Worm (Caenorhabditis elegans) whole organism, L2 larva: Measurements from ENCODE around the gene F47C12.8.

Experiments used
- C34F6.9 ChIP-seq: fragments of 150-350 bp; optimal IDR thresholded peaks from 2 replicates; lab custom pipeline; 2014; ENCODE audit warnings: missing biosample characterization, missing genetic modification characterization
- F13H6.1 ChIP-seq: sonication (generic microtip); optimal IDR thresholded peaks from 2 replicates; lab custom pipeline; 2016; ENCODE audit warnings: missing genetic modification characterization, missing compliant biosample characterization
- R02D3.7 ChIP-seq: fragments of 150-350 bp; optimal IDR thresholded peaks from 2 replicates; lab custom pipeline; 2014; ENCODE audit warnings: missing biosample characterization, missing genetic modification characterization
- Y55F3AM.14 ChIP-seq: fragments of 200-800 bp; sonication (Bioruptor generic); optimal IDR thresholded peaks from 2 replicates; lab custom pipeline; 2018; ENCODE audit warnings: mild to moderate bottlenecking, missing genetic modification characterization, missing compliant biosample characterization
- ZK546.5 ChIP-seq: sonication (generic microtip); optimal IDR thresholded peaks from 2 replicates; lab custom pipeline; 2017; ENCODE audit warnings: missing biosample characterization, missing genetic modification characterization
- alr-1 ChIP-seq: fragments of 150-350 bp; optimal IDR thresholded peaks from 2 replicates; lab custom pipeline; 2014; ENCODE audit warnings: missing biosample characterization, missing genetic modification characterization
- aly-2 ChIP-seq: fragments of 150-350 bp; optimal IDR thresholded peaks from 2 replicates; lab custom pipeline; 2014; ENCODE audit warnings: missing biosample characterization, missing genetic modification characterization
- ama-1 ChIP-seq: fragments of 150-350 bp; optimal IDR thresholded peaks from 2 replicates; lab custom pipeline; 2018; ENCODE audit warnings: inconsistent platforms
- blmp-1 ChIP-seq: sonication (generic microtip); optimal IDR thresholded peaks from 2 replicates; lab custom pipeline; 2017; ENCODE audit warnings: missing genetic modification characterization, mild to moderate bottlenecking, missing compliant biosample characterization, antibody characterized with exemption, moderate library complexity; ENCODE audit not compliant: insufficient read depth
- ceh-16 ChIP-seq: fragments of 150-350 bp; optimal IDR thresholded peaks from 2 replicates; lab custom pipeline; 2014; ENCODE audit warnings: missing biosample characterization, missing genetic modification characterization
- ceh-82 ChIP-seq: fragments of 150-350 bp; optimal IDR thresholded peaks from 2 replicates; lab custom pipeline; 2014; ENCODE audit warnings: missing biosample characterization, missing genetic modification characterization
- crh-2 ChIP-seq: sonication (generic microtip); optimal IDR thresholded peaks from 2 replicates; lab custom pipeline; 2017; ENCODE audit warnings: missing biosample characterization, missing genetic modification characterization
- dmd-4 ChIP-seq: sonication (generic microtip); optimal IDR thresholded peaks from 2 replicates; lab custom pipeline; 2017; ENCODE audit warnings: missing biosample characterization, missing genetic modification characterization
- egl-27 ChIP-seq: sonication (generic microtip); optimal IDR thresholded peaks from 3 replicates; lab custom pipeline; 2017; ENCODE audit warnings: missing biosample characterization, missing genetic modification reagents, missing genetic modification characterization
- elt-1 ChIP-seq: fragments of 150-350 bp; optimal IDR thresholded peaks from 2 replicates; lab custom pipeline; 2014; ENCODE audit warnings: missing biosample characterization, missing genetic modification characterization
- elt-3 ChIP-seq: sonication (generic microtip); optimal IDR thresholded peaks from 2 replicates; lab custom pipeline; 2017; ENCODE audit warnings: missing biosample characterization, missing genetic modification characterization
- fos-1 ChIP-seq: fragments of 150-350 bp; optimal IDR thresholded peaks from 2 replicates; lab custom pipeline; 2014; ENCODE audit warnings: missing biosample characterization, missing genetic modification characterization
- gmeb-1 ChIP-seq: fragments of 150-350 bp; optimal IDR thresholded peaks from 2 replicates; lab custom pipeline; 2014; ENCODE audit warnings: missing biosample characterization, missing genetic modification characterization
- lin-11 ChIP-seq: fragments of 150-350 bp; sonication (generic microtip); optimal IDR thresholded peaks from 2 replicates; lab custom pipeline; 2014; ENCODE audit warnings: missing biosample characterization, missing genetic modification characterization, inconsistent platforms, mixed read lengths
- lin-13 ChIP-seq: fragments of 150-350 bp; optimal IDR thresholded peaks from 2 replicates; lab custom pipeline; 2014; ENCODE audit warnings: missing biosample characterization, missing genetic modification reagents, missing genetic modification characterization
- lin-39 ChIP-seq: fragments of 150-350 bp; optimal IDR thresholded peaks from 2 replicates; lab custom pipeline; 2014; ENCODE audit warnings: missing biosample characterization, missing genetic modification reagents, missing genetic modification characterization
- lsy-2 ChIP-seq, 2 experiments: fragments of 150-350 bp in 1 of 2; sonication (generic microtip) in 1 of 2; optimal IDR thresholded peaks; 2 replicates each; lab custom pipeline; 2014 to 2017; ENCODE audit warnings: missing biosample characterization in 2 of 2, missing genetic modification characterization in 2 of 2
- mab-5 ChIP-seq: fragments of 150-350 bp; optimal IDR thresholded peaks from 2 replicates; lab custom pipeline; 2014; ENCODE audit warnings: missing biosample characterization, missing genetic modification characterization
- mbf-1 ChIP-seq: sonication (generic microtip); optimal IDR thresholded peaks from 2 replicates; lab custom pipeline; 2017; ENCODE audit warnings: missing biosample characterization, missing genetic modification characterization
- mdl-1 ChIP-seq, 2 experiments: fragments of 150-350 bp in 1 of 2; sonication (generic microtip) in 1 of 2; optimal IDR thresholded peaks; 2 replicates each; lab custom pipeline; 2017; ENCODE audit warnings: missing biosample characterization in 2 of 2, missing genetic modification characterization in 2 of 2
- nhr-10 ChIP-seq: sonication (generic microtip); optimal IDR thresholded peaks from 2 replicates; lab custom pipeline; 2017; ENCODE audit warnings: missing biosample characterization, missing genetic modification characterization
- nhr-11 ChIP-seq: fragments of 150-350 bp; optimal IDR thresholded peaks from 2 replicates; lab custom pipeline; 2014; ENCODE audit warnings: missing biosample characterization, missing genetic modification characterization
- nhr-12 ChIP-seq: fragments of 150-350 bp; optimal IDR thresholded peaks from 2 replicates; lab custom pipeline; 2014; ENCODE audit warnings: missing biosample characterization, missing genetic modification characterization
- nhr-129 ChIP-seq: fragments of 150-350 bp; optimal IDR thresholded peaks from 2 replicates; lab custom pipeline; 2014; ENCODE audit warnings: missing biosample characterization, missing genetic modification characterization
- nhr-21 ChIP-seq: fragments of 150-350 bp; optimal IDR thresholded peaks from 2 replicates; lab custom pipeline; 2014; ENCODE audit warnings: missing biosample characterization, missing genetic modification characterization
- nhr-23 ChIP-seq: fragments of 150-350 bp; optimal IDR thresholded peaks from 2 replicates; lab custom pipeline; 2014; ENCODE audit warnings: missing biosample characterization, missing genetic modification reagents, missing genetic modification characterization
- nhr-237 ChIP-seq: fragments of 150-350 bp; optimal IDR thresholded peaks from 2 replicates; lab custom pipeline; 2014; ENCODE audit warnings: missing biosample characterization, missing genetic modification characterization
- nhr-25 ChIP-seq: fragments of 150-350 bp; sonication (generic microtip); optimal IDR thresholded peaks from 3 replicates; lab custom pipeline; 2014; ENCODE audit warnings: missing biosample characterization, missing genetic modification characterization
- nhr-6 ChIP-seq: fragments of 150-350 bp; optimal IDR thresholded peaks from 2 replicates; lab custom pipeline; 2014; ENCODE audit warnings: missing biosample characterization, missing genetic modification characterization
- nhr-77 ChIP-seq: fragments of 150-350 bp; optimal IDR thresholded peaks from 2 replicates; lab custom pipeline; 2014; ENCODE audit warnings: missing biosample characterization, missing genetic modification characterization
- peb-1 ChIP-seq: fragments of 150-350 bp; optimal IDR thresholded peaks from 2 replicates; lab custom pipeline; 2014; ENCODE audit warnings: missing biosample characterization, missing genetic modification characterization
- sem-4 ChIP-seq: fragments of 150-350 bp; optimal IDR thresholded peaks from 2 replicates; lab custom pipeline; 2014; ENCODE audit warnings: missing biosample characterization, missing genetic modification reagents, missing genetic modification characterization
- skn-1 ChIP-seq: sonication (generic microtip); optimal IDR thresholded peaks from 2 replicates; lab custom pipeline; 2017; ENCODE audit warnings: missing biosample characterization, missing genetic modification characterization
- sma-3 ChIP-seq: sonication (generic microtip); optimal IDR thresholded peaks from 2 replicates; lab custom pipeline; 2016; ENCODE audit warnings: missing genetic modification reagents, missing genetic modification characterization, missing compliant biosample characterization
- sma-9 ChIP-seq, 2 experiments: fragments of 150-350 bp in 1 of 2; sonication (generic microtip) in 1 of 2; optimal IDR thresholded peaks; 2 replicates each; lab custom pipeline; 2014 to 2016; ENCODE audit warnings: missing genetic modification characterization in 2 of 2, mild to moderate bottlenecking in 1 of 2, missing biosample characterization in 1 of 2, missing compliant biosample characterization in 1 of 2, missing genetic modification reagents in 1 of 2, moderate library complexity in 1 of 2
- snpc-4 ChIP-seq: fragments of 150-350 bp; optimal IDR thresholded peaks from 2 replicates; lab custom pipeline; 2014; ENCODE audit warnings: missing biosample characterization, missing genetic modification characterization
- unc-55 ChIP-seq: fragments of 150-350 bp; sonication (generic microtip); optimal IDR thresholded peaks from 3 replicates; lab custom pipeline; 2014; ENCODE audit warnings: missing biosample characterization, missing genetic modification reagents, missing genetic modification characterization
- unc-62 ChIP-seq: fragments of 150-350 bp; optimal IDR thresholded peaks from 2 replicates; lab custom pipeline; 2014; ENCODE audit warnings: missing biosample characterization, missing genetic modification reagents, missing genetic modification characterization
- zag-1 ChIP-seq: fragments of 150-350 bp; optimal IDR thresholded peaks from 2 replicates; lab custom pipeline; 2014; ENCODE audit warnings: missing biosample characterization, missing genetic modification characterization
- ztf-1 ChIP-seq: fragments of 200-800 bp; sonication (Bioruptor generic); conservative IDR thresholded peaks from 2 replicates; pipeline ENCODE4 v1.3.6; 2022; ENCODE audit warnings: missing genetic modification characterization, missing compliant biosample characterization
- ztf-11 ChIP-seq: sonication (generic microtip); optimal IDR thresholded peaks from 2 replicates; lab custom pipeline; 2017; ENCODE audit warnings: missing biosample characterization, missing genetic modification characterization
- ztf-4 ChIP-seq: fragments of 150-350 bp; optimal IDR thresholded peaks from 2 replicates; lab custom pipeline; 2014; ENCODE audit warnings: missing biosample characterization, missing genetic modification characterization

Gene F47C12.8

ce11 chrIV:4029288-4029687, 30.9 kb upstream of the F47C12.8 start:
- no peak for TF ChIP-seq mbf-1 (tag; lab: Kevin White, UChicago)
- TF ChIP-seq gmeb-1, result no peak
- no peak for TF ChIP-seq ztf-4 (tag; lab: Kevin White, UChicago)
- TF ChIP-seq unc-55 (GFP tag; lab: Kevin White, UChicago), result no peak
- no peak for TF ChIP-seq blmp-1
- no peak for TF ChIP-seq Y55F3AM.14
- TF ChIP-seq nhr-11 (tag; lab: Kevin White, UChicago), result no peak
- TF ChIP-seq ceh-16 (tag; lab: Kevin White, UChicago), result no peak
- no peak for TF ChIP-seq elt-1 (tag; lab: Kevin White, UChicago)
- no peak for TF ChIP-seq nhr-21 (tag; lab: Kevin White, UChicago)
- no peak for TF ChIP-seq zag-1
- TF ChIP-seq lin-13 (GFP tag; lab: Kevin White, UChicago), result no peak
- no peak for TF ChIP-seq lin-39 (tag; lab: Kevin White, UChicago)
- TF ChIP-seq egl-27 (tag; lab: Kevin White, UChicago), result no peak
- no peak for TF ChIP-seq alr-1 (tag; lab: Kevin White, UChicago)
- no peak for TF ChIP-seq nhr-12 (tag; lab: Kevin White, UChicago)
- TF ChIP-seq ztf-11 (tag; lab: Kevin White, UChicago), result no peak
- TF ChIP-seq C34F6.9, result no peak
- no peak for TF ChIP-seq dmd-4 (tag; lab: Kevin White, UChicago)
- TF ChIP-seq mdl-1 (tag; optimal IDR thresholded peaks at IDR 0.05; lab: Kevin White, UChicago), result no peak
- TF ChIP-seq crh-2 (tag; lab: Kevin White, UChicago), result peak; percentile 21
- TF ChIP-seq elt-3 (tag; lab: Kevin White, UChicago), result no peak
- TF ChIP-seq unc-62, result no peak
- TF ChIP-seq ceh-82 (tag; lab: Kevin White, UChicago), result no peak
- TF ChIP-seq peb-1 (tag; lab: Kevin White, UChicago), result no peak
- TF ChIP-seq sma-3 (GFP tag; lab: Kevin White, UChicago), result peak; percentile 46
- TF ChIP-seq nhr-23 (tag; lab: Kevin White, UChicago), result no peak
- TF ChIP-seq R02D3.7 (tag; lab: Kevin White, UChicago), result no peak
- no peak for TF ChIP-seq lin-11 (tag; lab: Kevin White, UChicago)
- no peak for TF ChIP-seq sem-4
- no peak for TF ChIP-seq mab-5
- peak; percentile 26 for TF ChIP-seq ama-1 (lab: Kevin White, UChicago)
- TF ChIP-seq nhr-237 (tag; lab: Kevin White, UChicago), result no peak
- TF ChIP-seq fos-1 (tag; lab: Kevin White, UChicago), result peak; percentile 35
- TF ChIP-seq F13H6.1, result no peak
- TF ChIP-seq aly-2 (tag; lab: Kevin White, UChicago), result no peak
- no peak for TF ChIP-seq nhr-25 (tag; lab: Kevin White, UChicago)
- TF ChIP-seq snpc-4 (tag; lab: Kevin White, UChicago), result no peak
- no peak for TF ChIP-seq skn-1
- TF ChIP-seq sma-9 (GFP tag; optimal IDR thresholded peaks at IDR 0.05; lab: Kevin White, UChicago), result peak; percentile 65
- no peak for TF ChIP-seq sma-9 (tag; optimal IDR thresholded peaks at IDR 0.05; lab: Kevin White, UChicago)

DNA sequence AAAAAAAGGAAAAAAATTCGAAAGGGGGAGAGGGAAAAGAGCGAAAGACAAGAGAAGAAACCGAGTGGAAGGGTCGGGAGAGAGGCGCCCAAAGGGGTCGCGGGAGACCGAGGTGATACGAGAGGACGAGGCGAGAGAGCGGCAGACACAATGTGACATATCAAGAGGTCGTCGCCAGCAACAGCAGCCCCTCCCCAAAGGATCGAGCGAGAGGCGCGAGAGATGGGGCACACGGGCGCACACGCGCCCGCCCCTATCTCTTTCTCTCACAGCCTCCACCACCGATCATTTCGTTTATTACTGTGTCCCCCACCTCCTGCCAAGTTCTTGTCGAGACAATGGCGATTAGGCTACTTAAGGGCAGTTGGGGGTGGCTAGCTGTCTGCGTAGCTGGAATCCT, 29.8 kb upstream of the F47C12.8 start:
- TF ChIP-seq nhr-12 (tag; lab: Kevin White, UChicago) (no peak), nhr-10 (no peak), nhr-21 (tag; lab: Kevin White, UChicago) (peak; percentile 59), aly-2 (tag; lab: Kevin White, UChicago) (no peak), mbf-1 (tag; lab: Kevin White, UChicago) (no peak), zag-1 (peak; percentile 5), R02D3.7 (tag; lab: Kevin White, UChicago) (no peak), nhr-129 (peak; percentile 82), nhr-11 (tag; lab: Kevin White, UChicago) (no peak), lin-13 (GFP tag; lab: Kevin White, UChicago) (peak; percentile 4), ZK546.5 (tag; lab: Kevin White, UChicago) (no peak), fos-1 (tag; lab: Kevin White, UChicago) (peak; percentile 79), lin-39 (tag; lab: Kevin White, UChicago) (no peak), sma-3 (GFP tag; lab: Kevin White, UChicago) (peak; percentile 69), lsy-2 (tag; optimal IDR thresholded peaks at IDR 0.05; lab: Kevin White, UChicago) (peak; percentile 5 to 52), ztf-11 (tag; lab: Kevin White, UChicago) (no peak), elt-3 (tag; lab: Kevin White, UChicago) (no peak), nhr-25 (tag; lab: Kevin White, UChicago) (peak; percentile 54), nhr-77 (tag; lab: Kevin White, UChicago) (no peak), nhr-23 (tag; lab: Kevin White, UChicago) (no peak), gmeb-1 (peak; percentile 25), unc-62 (no peak), sem-4 (peak; percentile 32), Y55F3AM.14 (peak; percentile 70), ceh-16 (tag; lab: Kevin White, UChicago) (peak; percentile 92), peb-1 (tag; lab: Kevin White, UChicago) (no peak), C34F6.9 (peak; percentile 14), dmd-4 (tag; lab: Kevin White, UChicago) (no peak), skn-1 (no peak), nhr-237 (tag; lab: Kevin White, UChicago) (no peak), mdl-1 (tag; optimal IDR thresholded peaks at IDR 0.05; lab: Kevin White, UChicago) (peak; percentile 70 to 72), egl-27 (tag; lab: Kevin White, UChicago) (no peak), ama-1 (lab: Kevin White, UChicago) (no peak), mab-5 (peak; percentile 15), lin-11 (tag; lab: Kevin White, UChicago) (no peak), F13H6.1 (peak; percentile 91), nhr-6 (tag; lab: Kevin White, UChicago) (peak; percentile 24), ztf-4 (tag; lab: Kevin White, UChicago) (no peak), unc-55 (GFP tag; lab: Kevin White, UChicago) (no peak), ztf-1 (no peak), sma-9 (GFP tag; optimal IDR thresholded peaks at IDR 0.05; lab: Kevin White, UChicago) (peak; percentile 88), sma-9 (tag; optimal IDR thresholded peaks at IDR 0.05; lab: Kevin White, UChicago) (no peak)
